Worm (Caenorhabditis elegans) whole organism, L3 larva: ENCODE measurements around the gene K01A6.6.

ENCODE experiments used
- ceh-9 ChIP-seq: sonication (generic microtip); optimal IDR thresholded peaks from 2 replicates; lab custom pipeline; 2018; ENCODE audit warnings: missing biosample characterization, missing genetic modification characterization
- fos-1 ChIP-seq: fragments of 150-350 bp; optimal IDR thresholded peaks from 2 replicates; lab custom pipeline; 2014; ENCODE audit warnings: missing biosample characterization, missing genetic modification characterization
- pha-4 ChIP-seq: fragments of 150-350 bp; optimal IDR thresholded peaks from 2 replicates; lab custom pipeline; 2014; ENCODE audit warnings: missing biosample characterization, missing genetic modification reagents, missing genetic modification characterization
- snpc-4 ChIP-seq: fragments of 150-350 bp; optimal IDR thresholded peaks from 2 replicates; lab custom pipeline; 2014; ENCODE audit warnings: missing biosample characterization, missing genetic modification characterization
- unc-62 ChIP-seq: fragments of 150-350 bp; sonication (generic microtip); optimal IDR thresholded peaks from 4 replicates; lab custom pipeline; 2014; ENCODE audit warnings: missing biosample characterization, missing genetic modification reagents, missing genetic modification characterization

- TF ChIP-seq snpc-4 (no peak), pha-4 (tag; lab: Kevin White, UChicago) (no peak), unc-62 (GFP tag; lab: Kevin White, UChicago) (no peak), ceh-9 (tag; lab: Kevin White, UChicago) (no peak), fos-1 (no peak)
Observed at ce11 chrIV:11697514-11697913, 37.6 kb upstream of the K01A6.6 start.
